Worm (Caenorhabditis elegans): ENCODE data around the gene lin-32.

lin-32 gene

ce11 chrX:2265069-2265468, 35.1 kb upstream of the lin-32 start:
- TF ChIP-seq nhr-237 (tag; optimal IDR thresholded peaks at IDR 0.05) (no peak), unc-120 (tag; optimal IDR thresholded peaks at IDR 0.05; ENCODE audit: poor library complexity, severe bottlenecking) (no peak), nhr-28 (tag; optimal IDR thresholded peaks at IDR 0.05) (no peak), unc-62 (GFP tag; optimal IDR thresholded peaks at IDR 0.05) (no peak), nhr-76 (tag; optimal IDR thresholded peaks at IDR 0.05) (no peak), nhr-12 (tag; optimal IDR thresholded peaks at IDR 0.05) (no peak), elt-3 (tag; optimal IDR thresholded peaks at IDR 0.05) (no peak), ceh-39 (tag; optimal IDR thresholded peaks at IDR 0.05) (no peak), flh-1 (GFP tag; optimal IDR thresholded peaks at IDR 0.05) (no peak), ceh-43 (GFP tag; optimal IDR thresholded peaks at IDR 0.05) (no peak)

ce11 chrX:2262420-2262819, 32.5 kb upstream of the lin-32 start:
- TF ChIP-seq drap-1 (GFP tag; optimal IDR thresholded peaks at IDR 0.05) = no peak
- no peak for TF ChIP-seq ceh-83 (GFP tag; optimal IDR thresholded peaks at IDR 0.05)
- no peak for TF ChIP-seq blmp-1 (tag; optimal IDR thresholded peaks at IDR 0.05)
- no peak for TF ChIP-seq elt-3 (tag; optimal IDR thresholded peaks at IDR 0.05)
- no peak for TF ChIP-seq sptf-1 (tag; optimal IDR thresholded peaks at IDR 0.05)
- TF ChIP-seq sem-2 (GFP tag; optimal IDR thresholded peaks at IDR 0.05) = no peak
- no peak for TF ChIP-seq ces-1 (GFP tag; optimal IDR thresholded peaks at IDR 0.05)

- TF ChIP-seq mls-2 (tag; optimal IDR thresholded peaks at IDR 0.05) (no peak), snpc-4 (tag; optimal IDR thresholded peaks at IDR 0.05) (no peak), nhr-28 (tag; optimal IDR thresholded peaks at IDR 0.05) (no peak), ces-1 (GFP tag; optimal IDR thresholded peaks at IDR 0.05) (no peak), ham-2 (GFP tag; optimal IDR thresholded peaks at IDR 0.05) (no peak), lin-32 (GFP tag; optimal IDR thresholded peaks at IDR 0.05) (no peak), flh-1 (GFP tag; optimal IDR thresholded peaks at IDR 0.05) (no peak), lsy-2 (tag; optimal IDR thresholded peaks at IDR 0.05) (no peak), nhr-2 (tag; optimal IDR thresholded peaks at IDR 0.05) (no peak), lin-13 (tag; optimal IDR thresholded peaks at IDR 0.05) (no peak), nhr-12 (tag; optimal IDR thresholded peaks at IDR 0.05) (no peak), ceh-39 (tag; optimal IDR thresholded peaks at IDR 0.05) (no peak), nhr-237 (tag; optimal IDR thresholded peaks at IDR 0.05) (no peak), ztf-11 (tag; optimal IDR thresholded peaks at IDR 0.05) (no peak), ceh-43 (GFP tag; optimal IDR thresholded peaks at IDR 0.05) (no peak)
Observed at ce11 chrX:2261003-2261402, 31.1 kb upstream of the lin-32 start, which contains the start of gene AH9.3. AH9.3 (minus strand) TSS chrX:2261103.

ce11 chrX:2258404-2258803, 28.5 kb upstream of the lin-32 start:
- TF ChIP-seq nhr-2 (tag; optimal IDR thresholded peaks at IDR 0.05) = peak; percentile 91
- TF ChIP-seq unc-62 (GFP tag; optimal IDR thresholded peaks at IDR 0.05) = no peak
- TF ChIP-seq zip-8 (tag; optimal IDR thresholded peaks at IDR 0.05) = peak; percentile 44

- TF ChIP-seq lsy-2 (tag; optimal IDR thresholded peaks at IDR 0.05) (no peak), zip-8 (tag; optimal IDR thresholded peaks at IDR 0.05) (no peak), flh-1 (GFP tag; optimal IDR thresholded peaks at IDR 0.05) (no peak), ztf-11 (tag; optimal IDR thresholded peaks at IDR 0.05) (no peak), unc-62 (GFP tag; optimal IDR thresholded peaks at IDR 0.05) (no peak), M03D4.4 (tag; optimal IDR thresholded peaks at IDR 0.05) (no peak), lin-32 (GFP tag; optimal IDR thresholded peaks at IDR 0.05) (no peak), snpc-4 (tag; optimal IDR thresholded peaks at IDR 0.05) (no peak), nhr-76 (tag; optimal IDR thresholded peaks at IDR 0.05) (no peak), sptf-1 (tag; optimal IDR thresholded peaks at IDR 0.05) (no peak), cnd-1 (tag; optimal IDR thresholded peaks at IDR 0.05) (no peak), ces-1 (GFP tag; optimal IDR thresholded peaks at IDR 0.05) (no peak), ceh-39 (tag; optimal IDR thresholded peaks at IDR 0.05) (no peak), pha-4 (tag; optimal IDR thresholded peaks at IDR 0.05) (no peak), unc-39 (tag; optimal IDR thresholded peaks at IDR 0.05) (no peak), ceh-43 (GFP tag; optimal IDR thresholded peaks at IDR 0.05) (no peak), lin-13 (tag; optimal IDR thresholded peaks at IDR 0.05) (no peak), elt-1 (tag; optimal IDR thresholded peaks at IDR 0.05; ENCODE audit: borderline replicate concordance, insufficient read depth) (no peak)
Observed at ce11 chrX:2258001-2258400, 28.1 kb upstream of the lin-32 start, which contains the start of gene crn-4. crn-4 (minus strand) TSS chrX:2258101.

- no peak for TF ChIP-seq mls-2 (tag; optimal IDR thresholded peaks at IDR 0.05)
Observed at ce11 chrX:2246908-2247307, 17.0 kb upstream of the lin-32 start, which contains the start of gene AH9.1. AH9.1 (minus strand) TSS chrX:2247008.
